Fruit fly (Drosophila melanogaster) whole organism, embryonic: ENCODE data around the gene CG33795.

ENCODE experiments used
- Adf1 ChIP-seq: fragments of 200-800 bp; sonication (Bioruptor generic); IDR thresholded peaks from 2 replicates; pipeline ENCODE4 v1.3.6; 2022; ENCODE audit warnings: missing biosample characterization, missing genetic modification characterization
- Bgb ChIP-seq: fragments of 200-800 bp; sonication (Bioruptor generic); IDR thresholded peaks from 2 replicates; pipeline ENCODE4 v1.3.6; 2022; ENCODE audit warnings: missing biosample characterization, missing genetic modification characterization; ENCODE audit not compliant: partially characterized antibody
- CG10431 ChIP-seq: fragments of 200-800 bp; sonication (Bioruptor generic); optimal IDR thresholded peaks from 3 replicates; lab custom pipeline; 2018; ENCODE audit warnings: missing biosample characterization, mild to moderate bottlenecking, missing genetic modification characterization
- CG10462 ChIP-seq: fragments of 200-800 bp; sonication (Bioruptor generic); optimal IDR thresholded peaks from 2 replicates; lab custom pipeline; 2016; ENCODE audit warnings: missing biosample characterization, missing genetic modification characterization
- CG10543 ChIP-seq: fragments of 200-800 bp; sonication (Bioruptor generic); optimal IDR thresholded peaks from 3 replicates; lab custom pipeline; 2017; ENCODE audit warnings: missing biosample characterization, mild to moderate bottlenecking, missing genetic modification characterization, moderate library complexity
- CG12236 ChIP-seq: fragments of 200-800 bp; sonication (Bioruptor generic); optimal IDR thresholded peaks from 2 replicates; lab custom pipeline; 2016; ENCODE audit warnings: missing biosample characterization, missing genetic modification characterization
- CG1233 ChIP-seq: fragments of 200-800 bp; sonication (Bioruptor generic); optimal IDR thresholded peaks from 4 replicates; lab custom pipeline; 2018; ENCODE audit warnings: missing biosample characterization, mild to moderate bottlenecking, missing genetic modification characterization
- CG13287 ChIP-seq: fragments of 200-800 bp; sonication (Bioruptor generic); IDR thresholded peaks from 2 replicates; pipeline ENCODE4 v1.3.6; 2022; ENCODE audit warnings: missing biosample characterization, missing genetic modification characterization; ENCODE audit not compliant: partially characterized antibody
- CG13894 ChIP-seq: fragments of 200-800 bp; sonication (Bioruptor generic); optimal IDR thresholded peaks from 3 replicates; lab custom pipeline; 2018; ENCODE audit warnings: missing biosample characterization, mild to moderate bottlenecking, missing genetic modification characterization, moderate library complexity
- CG15479 ChIP-seq: fragments of 200-800 bp; sonication (Bioruptor generic); optimal IDR thresholded peaks from 3 replicates; lab custom pipeline; 2019; ENCODE audit warnings: missing biosample characterization, mild to moderate bottlenecking, missing genetic modification characterization, moderate library complexity
- CG16863 ChIP-seq: fragments of 200-800 bp; sonication (Bioruptor generic); optimal IDR thresholded peaks from 3 replicates; lab custom pipeline; 2016; ENCODE audit warnings: missing biosample characterization, missing genetic modification characterization
- CG18476 ChIP-seq: fragments of 200-800 bp; sonication (Bioruptor generic); optimal IDR thresholded peaks from 2 replicates; lab custom pipeline; 2016; ENCODE audit warnings: missing biosample characterization, mild to moderate bottlenecking, missing genetic modification characterization
- CG2889 ChIP-seq: fragments of 200-800 bp; sonication (Bioruptor generic); IDR thresholded peaks from 3 replicates; pipeline ENCODE4 v1.3.6; 2022; ENCODE audit warnings: missing biosample characterization, missing genetic modification characterization
- CG3065 ChIP-seq: fragments of 200-800 bp; sonication (Bioruptor generic); optimal IDR thresholded peaks from 2 replicates; lab custom pipeline; 2016; ENCODE audit warnings: missing biosample characterization, missing genetic modification characterization
- CG3163 ChIP-seq: fragments of 200-800 bp; sonication (Bioruptor generic); optimal IDR thresholded peaks from 3 replicates; lab custom pipeline; 2016; ENCODE audit warnings: missing biosample characterization, missing genetic modification characterization
- CG3407 ChIP-seq: fragments of 200-800 bp; sonication (Bioruptor generic); optimal IDR thresholded peaks from 2 replicates; lab custom pipeline; 2018; ENCODE audit warnings: missing biosample characterization, mild to moderate bottlenecking, missing genetic modification characterization
- CG34224 ChIP-seq: fragments of 200-800 bp; sonication (Bioruptor generic); IDR thresholded peaks from 3 replicates; pipeline ENCODE4 v1.3.6; 2022; ENCODE audit warnings: missing biosample characterization, missing genetic modification characterization; ENCODE audit not compliant: partially characterized antibody
- CG4820 ChIP-seq: fragments of 200-800 bp; sonication (Bioruptor generic); optimal IDR thresholded peaks from 3 replicates; lab custom pipeline; 2016; ENCODE audit warnings: missing biosample characterization, missing genetic modification characterization
- CG8290 ChIP-seq, 3 experiments: fragments of 200-800 bp; sonication (Bioruptor generic); optimal IDR thresholded peaks; 2 replicates each; lab custom pipeline; 2016 to 2019; ENCODE audit warnings: missing biosample characterization in 3 of 3, missing genetic modification characterization in 3 of 3, mild to moderate bottlenecking in 2 of 3, moderate library complexity in 1 of 3
- CG8478 ChIP-seq: fragments of >200 bp; optimal IDR thresholded peaks from 2 replicates; lab custom pipeline; 2018
- CHES-1-like ChIP-seq: fragments of 200-800 bp; sonication (Bioruptor generic); optimal IDR thresholded peaks from 2 replicates; lab custom pipeline; 2016; ENCODE audit warnings: missing biosample characterization, missing genetic modification characterization
- Chrac-16 ChIP-seq: fragments of 200-800 bp; sonication (Bioruptor generic); optimal IDR thresholded peaks from 3 replicates; lab custom pipeline; 2016; ENCODE audit warnings: missing biosample characterization, missing genetic modification characterization
- Dek ChIP-seq: fragments of 200-800 bp; sonication (Bioruptor generic); optimal IDR thresholded peaks from 3 replicates; lab custom pipeline; 2019; ENCODE audit warnings: missing biosample characterization, mild to moderate bottlenecking, missing genetic modification characterization, moderate library complexity
- H2.0 ChIP-seq: fragments of 200-800 bp; sonication (Bioruptor generic); IDR thresholded peaks from 2 replicates; pipeline ENCODE4 v1.3.6; 2022; ENCODE audit warnings: missing biosample characterization, missing genetic modification characterization
- Hr3 ChIP-seq: fragments of 200-800 bp; sonication (Bioruptor generic); optimal IDR thresholded peaks from 3 replicates; lab custom pipeline; 2016; ENCODE audit warnings: missing biosample characterization, missing genetic modification characterization
- Hr78 ChIP-seq, 2 experiments: fragments of 200-800 bp in 1 of 2; fragments of >200 bp in 1 of 2; sonication (Bioruptor generic) in 1 of 2; optimal IDR thresholded peaks; 2 replicates each; lab custom pipeline; 2017 to 2019; ENCODE audit warnings: missing biosample characterization in 2 of 2, missing genetic modification characterization in 2 of 2, mild to moderate bottlenecking in 1 of 2, moderate library complexity in 1 of 2
- Myb ChIP-seq: fragments of 200-800 bp; sonication (Bioruptor generic); optimal IDR thresholded peaks from 2 replicates; lab custom pipeline; 2016; ENCODE audit warnings: missing biosample characterization, missing genetic modification characterization
- Neu2 ChIP-seq: fragments of 200-800 bp; sonication (Bioruptor generic); optimal IDR thresholded peaks from 3 replicates; lab custom pipeline; 2016; ENCODE audit warnings: missing biosample characterization, missing genetic modification characterization, borderline replicate concordance
- NfI ChIP-seq: fragments of 200-800 bp; sonication (Bioruptor generic); optimal IDR thresholded peaks from 3 replicates; lab custom pipeline; 2018; ENCODE audit warnings: missing biosample characterization, mild to moderate bottlenecking, missing genetic modification characterization, moderate library complexity
- Oaz ChIP-seq: fragments of 200-800 bp; sonication (Bioruptor generic); IDR thresholded peaks from 2 replicates; pipeline ENCODE4 v1.3.6; 2022; ENCODE audit warnings: missing biosample characterization, missing genetic modification characterization
- Sry-β ChIP-seq: fragments of 200-800 bp; sonication (Bioruptor generic); optimal IDR thresholded peaks from 2 replicates; lab custom pipeline; 2018; ENCODE audit warnings: missing biosample characterization, mild to moderate bottlenecking, missing genetic modification characterization, moderate library complexity
- chn ChIP-seq: fragments of 200-800 bp; sonication (Bioruptor generic); optimal IDR thresholded peaks from 2 replicates; lab custom pipeline; 2016; ENCODE audit warnings: missing biosample characterization, missing genetic modification characterization
- crc ChIP-seq: fragments of 200-800 bp; sonication (Bioruptor generic); optimal IDR thresholded peaks from 2 replicates; lab custom pipeline; 2016; ENCODE audit warnings: missing biosample characterization, missing genetic modification characterization
- cwo ChIP-seq: fragments of 200-800 bp; sonication (Bioruptor generic); optimal IDR thresholded peaks from 3 replicates; lab custom pipeline; 2017; ENCODE audit warnings: missing biosample characterization, missing genetic modification characterization, mild to moderate bottlenecking, moderate library complexity, missing genetic modification reagents
- dysf ChIP-seq: fragments of 200-800 bp; sonication (Bioruptor generic); IDR thresholded peaks from 3 replicates; pipeline ENCODE4 v1.3.6; 2022; ENCODE audit warnings: missing biosample characterization, missing genetic modification characterization
- ewg ChIP-seq: fragments of 200-800 bp; sonication (Bioruptor generic); optimal IDR thresholded peaks from 3 replicates; lab custom pipeline; 2017; ENCODE audit warnings: mild to moderate bottlenecking, missing biosample characterization, missing genetic modification reagents, missing genetic modification characterization
- fu2 ChIP-seq: fragments of 200-800 bp; sonication (Bioruptor generic); optimal IDR thresholded peaks from 2 replicates; lab custom pipeline; 2016; ENCODE audit warnings: missing biosample characterization, missing genetic modification characterization
- grn ChIP-seq: fragments of 200-800 bp; sonication (Bioruptor generic); optimal IDR thresholded peaks from 3 replicates; lab custom pipeline; 2017; ENCODE audit warnings: missing biosample characterization, missing genetic modification characterization
- hkb ChIP-seq, 2 experiments: fragments of 200-800 bp in 1 of 2; fragments of >200 bp in 1 of 2; sonication (Bioruptor generic) in 1 of 2; IDR thresholded peaks in 1 of 2; optimal IDR thresholded peaks in 1 of 2; 2 replicates each; pipeline versions ENCODE4 v1.3.6 to Lab custom; 2017 to 2022; ENCODE audit warnings: missing biosample characterization in 1 of 2, missing genetic modification characterization in 1 of 2
- maf-S ChIP-seq: fragments of 200-800 bp; sonication (Bioruptor generic); optimal IDR thresholded peaks from 2 replicates; lab custom pipeline; 2016; ENCODE audit warnings: missing biosample characterization, missing genetic modification characterization
- nerfin-2 ChIP-seq: fragments of 200-800 bp; sonication (Bioruptor generic); IDR thresholded peaks from 2 replicates; pipeline ENCODE4 v1.3.6; 2022; ENCODE audit warnings: missing biosample characterization, missing genetic modification characterization; ENCODE audit not compliant: partially characterized antibody
- oc ChIP-seq: fragments of 200-800 bp; sonication (Bioruptor generic); optimal IDR thresholded peaks from 2 replicates; lab custom pipeline; 2018; ENCODE audit warnings: missing biosample characterization, mild to moderate bottlenecking, missing genetic modification characterization, moderate library complexity
- odd ChIP-seq: fragments of 200-800 bp; sonication (Bioruptor generic); optimal IDR thresholded peaks from 2 replicates; lab custom pipeline; 2017; ENCODE audit warnings: missing biosample characterization, mild to moderate bottlenecking, missing genetic modification characterization
- psq ChIP-seq: fragments of 200-800 bp; sonication (Bioruptor generic); optimal IDR thresholded peaks from 2 replicates; lab custom pipeline; 2017; ENCODE audit warnings: missing biosample characterization, missing genetic modification characterization
- tna ChIP-seq: fragments of 200-800 bp; sonication (Bioruptor generic); IDR thresholded peaks from 2 replicates; pipeline ENCODE4 v1.3.6; 2022; ENCODE audit warnings: missing biosample characterization, missing genetic modification characterization; ENCODE audit not compliant: partially characterized antibody
- trem ChIP-seq: fragments of 200-800 bp; optimal IDR thresholded peaks from 3 replicates; lab custom pipeline; 2019; ENCODE audit warnings: missing biosample characterization, mild to moderate bottlenecking, missing genetic modification characterization, moderate library complexity
- unc-4 ChIP-seq: fragments of 200-800 bp; sonication (Bioruptor generic); IDR thresholded peaks from 2 replicates; pipeline ENCODE4 v1.3.6; 2022; ENCODE audit warnings: missing biosample characterization, missing genetic modification characterization; ENCODE audit not compliant: partially characterized antibody

The CG33795 gene

DNA sequence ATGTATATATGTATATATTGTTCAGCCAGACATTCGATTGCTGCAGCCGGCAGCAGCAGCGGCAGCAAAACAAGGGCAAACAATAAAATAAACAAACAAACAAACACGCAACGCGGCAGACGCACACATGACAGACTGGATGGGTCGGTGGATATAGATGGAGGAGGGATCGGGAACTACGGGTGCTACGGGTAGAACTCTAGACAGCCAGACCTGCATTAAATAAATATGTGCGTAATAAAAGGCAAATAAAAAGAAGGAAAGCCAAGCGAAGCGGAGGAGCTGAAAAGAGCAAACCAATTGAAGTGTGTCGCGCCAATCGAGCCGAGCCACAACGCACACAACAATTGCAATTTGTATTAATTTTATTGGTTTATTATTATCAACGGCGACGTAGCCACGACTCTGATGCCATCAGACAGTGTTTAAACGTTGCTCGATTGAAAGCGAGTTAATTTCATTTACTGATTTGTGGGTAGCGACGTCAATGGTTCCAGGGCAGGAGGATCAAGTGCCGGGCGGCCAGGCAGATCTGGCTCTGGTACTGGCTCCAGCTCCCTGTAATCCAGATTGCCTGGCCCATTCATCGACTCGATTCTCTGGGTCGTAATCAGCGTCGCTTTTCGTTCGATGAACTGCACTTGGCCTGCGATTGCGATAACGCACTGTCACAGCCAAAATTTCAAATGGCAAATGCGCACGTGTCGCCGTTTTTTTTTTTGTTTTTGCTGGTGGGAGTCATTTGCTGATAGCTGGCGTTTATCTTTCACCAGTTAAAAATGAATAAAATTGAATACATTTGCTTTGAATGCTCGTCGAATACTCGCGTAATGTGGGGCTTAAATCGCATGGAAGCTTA is 22.9 kb upstream of the CG33795 start (continued):
- TF ChIP-seq hkb (optimal IDR thresholded peaks at IDR 0.05; lab: Kevin White, UChicago) (no peak), hkb (GFP tag; IDR thresholded peaks at IDR 0.05; lab: Robert Waterston, UW) (no peak), CG2889 (GFP tag; lab: Robert Waterston, UW) (no peak), tna (GFP tag; lab: Robert Waterston, UW) (no peak), CG10462 (GFP tag; lab: Kevin White, UChicago) (no peak), CG34224 (no peak), psq (GFP tag; lab: Kevin White, UChicago) (peak; percentile 34), Oaz (GFP tag; lab: Robert Waterston, UW) (no peak), Adf1 (GFP tag; lab: Robert Waterston, UW) (no peak), ewg (GFP tag; lab: Kevin White, UChicago) (peak; percentile 15), trem (tag; lab: Kevin White, UChicago) (peak; percentile 5), H2.0 (GFP tag; lab: Robert Waterston, UW) (no peak), fu2 (GFP tag; lab: Kevin White, UChicago) (no peak), chn (no peak), CG3163 (GFP tag; lab: Kevin White, UChicago) (no peak), CG13894 (peak; percentile 31), Hr78 (GFP tag; optimal IDR thresholded peaks at IDR 0.05; lab: Kevin White, UChicago) (no peak), Neu2 (GFP tag; lab: Kevin White, UChicago) (no peak), odd (GFP tag; lab: Kevin White, UChicago) (peak; percentile 41), dysf (GFP tag; lab: Robert Waterston, UW) (0 out of 3 replicates have a peak, but pooled peaks have one; percentile 11), Bgb (GFP tag; lab: Robert Waterston, UW) (no peak), CG18476 (no peak), CG4820 (GFP tag; lab: Kevin White, UChicago) (peak; percentile 1), CG8478 (lab: Kevin White, UChicago) (no peak), Dek (no peak), Chrac-16 (GFP tag; lab: Kevin White, UChicago) (no peak), unc-4 (GFP tag; lab: Robert Waterston, UW) (no peak), CG1233 (GFP tag; lab: Kevin White, UChicago) (no peak), Myb (no peak), CG10543 (GFP tag; lab: Kevin White, UChicago) (no peak), CG12236 (no peak), crc (no peak), CG15479 (GFP tag; lab: Kevin White, UChicago) (no peak), CG13287 (GFP tag; lab: Robert Waterston, UW) (no peak), CG8290 (GFP tag; optimal IDR thresholded peaks at IDR 0.05; lab: Kevin White, UChicago) (no peak), CG8290 (tag; optimal IDR thresholded peaks at IDR 0.05; lab: Kevin White, UChicago) (peak in 1 of 2 experiments; percentile 69), CG3065 (GFP tag; lab: Kevin White, UChicago) (no peak), Hr3 (GFP tag; lab: Kevin White, UChicago) (no peak), CG16863 (GFP tag; lab: Kevin White, UChicago) (peak; percentile 14), CG3407 (peak; percentile 62), CG10431 (GFP tag; lab: Kevin White, UChicago) (peak; percentile 68), grn (no peak), maf-S (GFP tag; lab: Kevin White, UChicago) (no peak), oc (tag; lab: Kevin White, UChicago) (peak; percentile 27), NfI (GFP tag; lab: Kevin White, UChicago) (no peak), cwo (GFP tag; lab: Kevin White, UChicago) (peak; percentile 64), Sry-β (GFP tag; lab: Kevin White, UChicago) (peak; percentile 36), nerfin-2 (GFP tag; lab: Robert Waterston, UW) (no peak), CHES-1-like (GFP tag; lab: Kevin White, UChicago) (no peak)
